Fruit fly (Drosophila melanogaster): ENCODE measurements around the gene CG6865.

Gene CG6865

DNA sequence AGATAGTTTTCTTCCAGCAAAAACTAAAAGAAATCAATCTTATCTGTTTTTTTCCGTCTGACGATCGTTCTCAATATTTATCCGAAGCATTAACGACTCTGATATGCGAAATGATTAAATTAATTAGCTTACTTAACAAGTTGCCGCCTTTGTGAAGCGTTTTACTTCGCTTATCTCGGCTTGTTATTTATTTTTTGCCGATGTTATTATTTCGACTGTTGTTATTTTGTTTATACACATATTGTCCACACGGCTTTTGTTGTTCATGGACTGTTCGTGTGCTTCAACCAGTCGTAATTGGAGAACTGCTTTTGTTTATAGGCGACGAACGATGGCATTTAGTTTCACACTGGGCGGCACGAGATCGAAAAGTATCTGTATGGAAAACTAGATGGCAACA lies 30.2 kb upstream of the CG6865 start (continued):
- TF ChIP-seq sob (GFP tag; IDR thresholded peaks at IDR 0.05) = 0 out of 2 replicates have a peak, but pooled peaks have one; percentile 16
- TF ChIP-seq Fer1 (GFP tag; optimal IDR thresholded peaks at IDR 0.05) = peak; percentile 62
- peak; percentile 66 for TF ChIP-seq CrebB (tag; optimal IDR thresholded peaks at IDR 0.05)
- TF ChIP-seq CG15696 (tag; optimal IDR thresholded peaks at IDR 0.05) = peak; percentile 5
- no peak for TF ChIP-seq CG6254 (GFP tag; optimal IDR thresholded peaks at IDR 0.05)
- TF ChIP-seq Deaf1 (tag; optimal IDR thresholded peaks at IDR 0.05) = peak; percentile 14
- TF ChIP-seq CG14710 (tag; optimal IDR thresholded peaks at IDR 0.05) = no peak
- no peak for TF ChIP-seq CG18262 (tag; optimal IDR thresholded peaks at IDR 0.05)
- TF ChIP-seq CG32767 (GFP tag; IDR thresholded peaks at IDR 0.05) = no peak
- TF ChIP-seq NfI (GFP tag; optimal IDR thresholded peaks at IDR 0.05) = no peak
- TF ChIP-seq grn (GFP tag; optimal IDR thresholded peaks at IDR 0.05) = no peak
- TF ChIP-seq wek (GFP tag; optimal IDR thresholded peaks at IDR 0.05) = peak; percentile 28
- TF ChIP-seq CG7987 (GFP tag; optimal IDR thresholded peaks at IDR 0.05) = peak; percentile 67
- TF ChIP-seq CG11398 (GFP tag; optimal IDR thresholded peaks at IDR 0.05) = no peak
- no peak for TF ChIP-seq CG9437 (GFP tag; optimal IDR thresholded peaks at IDR 0.05)
- peak; percentile 35 for TF ChIP-seq CG17568 (GFP tag; optimal IDR thresholded peaks at IDR 0.05)
- TF ChIP-seq exex (tag; optimal IDR thresholded peaks at IDR 0.05) = peak; percentile 2
- peak; percentile 18 for TF ChIP-seq CG2678 (tag; optimal IDR thresholded peaks at IDR 0.05)
- TF ChIP-seq nmo (GFP tag; optimal IDR thresholded peaks at IDR 0.05) = no peak
- TF ChIP-seq tup (GFP tag; optimal IDR thresholded peaks at IDR 0.05) = no peak
- peak; percentile 83 for TF ChIP-seq Med (GFP tag)
- TF ChIP-seq scrt (GFP tag; optimal IDR thresholded peaks at IDR 0.05) = peak; percentile 11
- no peak for TF ChIP-seq pzg (GFP tag; optimal IDR thresholded peaks at IDR 0.05)
- peak; percentile 2 for TF ChIP-seq schlank (tag; optimal IDR thresholded peaks at IDR 0.05)
- TF ChIP-seq fd3F (GFP tag; optimal IDR thresholded peaks at IDR 0.05) = peak; percentile 43
- no peak for TF ChIP-seq CG8359 (GFP tag; optimal IDR thresholded peaks at IDR 0.05; ENCODE audit: borderline replicate concordance)
- peak; percentile 38 for TF ChIP-seq CG15514 (GFP tag; optimal IDR thresholded peaks at IDR 0.05)
- TF ChIP-seq B-H2 (GFP tag; optimal IDR thresholded peaks at IDR 0.05) = peak; percentile 52
- peak; percentile 12 for TF ChIP-seq lbe (GFP tag; optimal IDR thresholded peaks at IDR 0.05)
- no peak for TF ChIP-seq CG17612 (GFP tag; IDR thresholded peaks at IDR 0.05)

DNA sequence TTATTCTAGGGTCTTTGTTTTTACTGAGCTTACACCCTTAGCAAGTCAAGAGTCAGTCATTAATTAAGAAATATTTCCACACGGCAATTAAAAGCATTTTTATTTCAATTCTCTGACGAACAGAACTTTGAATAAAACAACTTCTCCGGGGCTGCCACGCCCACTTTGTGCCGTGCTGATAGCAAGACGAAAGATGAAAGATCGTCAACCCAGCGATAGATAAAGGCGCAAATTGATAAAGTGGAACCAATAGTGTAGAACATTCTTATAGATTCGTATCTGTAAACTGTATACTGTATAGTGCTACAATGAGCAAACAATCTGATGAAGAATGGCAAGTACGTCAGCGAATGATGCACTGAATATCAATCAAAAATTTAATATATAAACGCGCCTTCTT lies 28.5 kb upstream of the CG6865 start:
- no peak for TF ChIP-seq CG13775 (GFP tag; optimal IDR thresholded peaks at IDR 0.05)
- TF ChIP-seq CG16815 (GFP tag; optimal IDR thresholded peaks at IDR 0.05) = no peak
- TF ChIP-seq pho (GFP tag; optimal IDR thresholded peaks at IDR 0.05) = no peak
- peak; percentile 13 for TF ChIP-seq Trl (optimal IDR thresholded peaks at IDR 0.05)
- TF ChIP-seq Trl (GFP tag; optimal IDR thresholded peaks at IDR 0.05) = no peak
- TF ChIP-seq klu (GFP tag; IDR thresholded peaks at IDR 0.05) = no peak
- peak; percentile 30 for TF ChIP-seq CG34376 (GFP tag; optimal IDR thresholded peaks at IDR 0.05)
- TF ChIP-seq Hand (GFP tag; optimal IDR thresholded peaks at IDR 0.05) = no peak
- TF ChIP-seq Bgb (GFP tag; IDR thresholded peaks at IDR 0.05; ENCODE audit: partially characterized antibody) = no peak
- TF ChIP-seq otp (GFP tag; IDR thresholded peaks at IDR 0.05) = no peak
- TF ChIP-seq HmgZ (tag; optimal IDR thresholded peaks at IDR 0.05) = peak; percentile 4
- no peak for TF ChIP-seq ERR (GFP tag; optimal IDR thresholded peaks at IDR 0.05)
- no peak for TF ChIP-seq CG11398 (GFP tag; optimal IDR thresholded peaks at IDR 0.05)
- peak; percentile 73 for TF ChIP-seq grn (GFP tag; optimal IDR thresholded peaks at IDR 0.05)
- no peak for TF ChIP-seq HLH54F (GFP tag; optimal IDR thresholded peaks at IDR 0.05)
- no peak for TF ChIP-seq knrl (GFP tag; IDR thresholded peaks at IDR 0.05; ENCODE audit: partially characterized antibody)
- peak; percentile 20 for TF ChIP-seq sug (tag; optimal IDR thresholded peaks at IDR 0.05)
- peak; percentile 53 for TF ChIP-seq CG3065 (GFP tag; optimal IDR thresholded peaks at IDR 0.05)
- TF ChIP-seq Xrp1 (GFP tag; IDR thresholded peaks at IDR 0.05) = no peak
- TF ChIP-seq Myb (GFP tag; optimal IDR thresholded peaks at IDR 0.05) = no peak
- TF ChIP-seq caup (GFP tag; optimal IDR thresholded peaks at IDR 0.05; ENCODE audit: severe bottlenecking) = peak; percentile 0
- no peak for TF ChIP-seq Meics (GFP tag; optimal IDR thresholded peaks at IDR 0.05)
- no peak for TF ChIP-seq CG8944 (GFP tag; optimal IDR thresholded peaks at IDR 0.05)
